Fruit fly (Drosophila melanogaster) ovary, adult (tissue): ENCODE data around the gene Cyp313b1.
A peak's percentile ranks its signal among the peaks of the same experiment; 100 is the strongest.

Source experiments
- CG17801 ChIP-seq: fragments of 200-800 bp; optimal IDR thresholded peaks from 2 replicates; lab custom pipeline; 2019; ENCODE audit warnings: missing biosample characterization, mild to moderate bottlenecking, missing genetic modification characterization, moderate library complexity; ENCODE audit not compliant: partially characterized antibody

The Cyp313b1 gene

DNA sequence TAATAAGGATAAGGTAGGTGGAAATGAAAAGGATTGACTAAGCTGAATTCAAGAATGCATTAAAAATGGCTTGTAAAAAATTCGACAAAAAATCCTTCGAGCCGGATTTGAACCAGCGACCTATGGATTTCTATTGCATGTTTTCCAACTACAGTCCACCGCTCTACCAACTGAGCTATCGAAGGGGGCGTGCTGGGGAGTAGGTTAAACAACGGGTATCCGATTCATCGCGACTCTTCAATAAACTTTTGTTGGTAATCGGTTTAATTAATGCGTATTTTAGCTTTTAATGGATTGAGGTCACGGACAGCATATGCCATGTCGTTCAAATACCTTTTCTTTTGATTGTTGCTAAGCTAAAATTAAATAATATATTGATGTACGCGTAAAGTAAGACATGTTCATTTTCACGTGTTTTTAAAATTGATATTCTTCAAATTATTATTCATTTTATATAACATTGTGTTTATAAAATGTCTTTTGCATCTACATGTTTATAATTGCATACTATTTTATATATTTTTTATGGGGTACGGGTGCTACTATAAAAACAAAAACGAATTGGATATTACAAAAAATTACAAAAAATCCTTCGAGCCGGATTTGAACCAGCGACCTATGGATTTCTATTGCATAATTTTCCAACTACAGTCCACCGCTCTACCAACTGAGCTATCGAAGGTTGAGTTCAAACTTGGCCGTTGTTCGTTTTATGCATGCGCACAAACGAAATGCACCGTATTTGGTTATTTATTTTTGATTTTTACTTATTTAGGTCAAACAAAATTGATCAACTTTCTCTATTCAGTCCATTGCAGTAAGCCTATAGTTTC, 22.8 kb upstream of the Cyp313b1 start:
- no peak for TF ChIP-seq CG17801 (GFP tag; lab: Kevin White, UChicago)

DNA sequence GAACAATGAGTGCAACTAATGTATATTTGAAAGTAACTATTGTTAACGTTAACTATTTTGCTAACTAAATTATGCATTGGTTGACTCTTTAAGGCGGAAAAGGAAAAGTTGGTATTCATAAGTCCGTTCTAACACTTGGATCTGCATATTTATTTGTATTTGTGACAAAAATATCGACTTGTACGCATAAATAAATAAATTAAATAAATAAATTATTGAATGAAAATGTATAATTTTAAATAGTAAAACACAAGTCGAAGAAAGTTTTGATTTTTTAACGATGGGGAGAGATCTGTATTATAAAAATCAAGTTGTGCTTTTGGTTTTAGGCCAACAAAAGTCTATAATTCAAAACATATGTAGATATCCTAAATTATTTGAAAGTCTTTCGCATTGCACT, 22.1 kb upstream of the Cyp313b1 start, which contains the start of gene CG8036:
CG8036 (plus strand) TSS at position 301 of the 400 bp plus-strand sequence.
- no peak for TF ChIP-seq CG17801 (GFP tag; lab: Kevin White, UChicago)

DNA sequence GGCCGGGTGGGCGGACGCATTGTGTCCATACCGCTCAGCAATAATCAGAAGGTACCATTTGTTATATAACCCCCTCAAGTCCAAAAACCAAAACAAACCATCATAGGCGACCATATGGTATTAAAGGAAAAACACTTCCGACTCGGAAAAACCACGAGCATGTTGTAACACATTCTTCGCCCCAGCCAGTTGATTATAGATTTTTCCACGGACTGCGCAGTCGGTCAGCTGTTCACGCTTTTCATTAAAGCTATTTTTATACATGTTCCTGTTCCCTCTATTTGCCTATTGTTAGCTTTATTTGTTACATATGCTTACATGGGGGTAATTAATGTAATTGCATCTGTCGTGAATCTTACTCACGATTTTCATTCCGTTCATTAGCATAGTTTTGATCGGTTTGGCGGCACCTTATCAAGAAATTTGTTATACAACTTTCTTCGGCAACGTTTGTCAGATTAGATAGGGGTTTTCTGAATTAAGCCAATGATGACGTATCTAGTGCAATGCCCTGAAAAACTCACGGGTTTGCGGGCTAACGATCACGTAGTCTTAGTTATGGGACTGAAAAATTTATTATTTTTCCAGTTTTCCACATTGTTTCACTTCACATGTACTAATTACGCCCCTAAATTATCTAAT, 19.4 kb upstream of the Cyp313b1 start:
- TF ChIP-seq CG17801 (GFP tag; lab: Kevin White, UChicago), result no peak

DNA sequence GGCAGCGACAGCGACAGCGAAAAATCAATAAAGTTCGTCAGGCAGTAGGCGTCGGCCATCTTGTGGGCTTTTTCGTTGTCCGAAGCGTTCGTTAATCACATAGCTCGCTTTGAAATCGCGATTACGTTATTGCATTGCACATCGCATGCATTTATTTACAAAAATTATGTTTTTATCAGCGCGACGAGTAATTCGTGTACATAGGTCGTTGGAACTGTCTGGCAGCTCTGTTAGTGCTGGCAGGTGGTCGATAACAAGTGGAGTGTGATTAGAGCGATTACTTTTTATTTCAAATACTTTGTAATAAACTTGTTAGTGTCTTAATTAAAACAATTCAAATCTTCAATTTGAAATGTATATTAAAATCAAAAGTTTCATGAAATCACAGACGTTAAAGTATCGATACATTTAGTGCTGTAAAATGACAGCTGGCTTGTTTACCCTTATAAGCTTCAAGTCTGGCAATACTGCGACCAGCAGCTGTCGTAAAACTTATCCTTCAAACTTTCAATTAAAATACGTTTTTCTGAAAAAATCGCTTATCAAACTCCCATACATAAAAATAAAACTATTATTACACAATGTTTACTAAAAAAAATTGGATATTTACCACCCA, 18.3 kb upstream of the Cyp313b1 start, which contains the start of gene CG8032:
CG8032 (plus strand) TSS at position 448 of the 616 bp plus-strand sequence.
- peak; percentile 43 for TF ChIP-seq CG17801 (GFP tag; lab: Kevin White, UChicago)

DNA sequence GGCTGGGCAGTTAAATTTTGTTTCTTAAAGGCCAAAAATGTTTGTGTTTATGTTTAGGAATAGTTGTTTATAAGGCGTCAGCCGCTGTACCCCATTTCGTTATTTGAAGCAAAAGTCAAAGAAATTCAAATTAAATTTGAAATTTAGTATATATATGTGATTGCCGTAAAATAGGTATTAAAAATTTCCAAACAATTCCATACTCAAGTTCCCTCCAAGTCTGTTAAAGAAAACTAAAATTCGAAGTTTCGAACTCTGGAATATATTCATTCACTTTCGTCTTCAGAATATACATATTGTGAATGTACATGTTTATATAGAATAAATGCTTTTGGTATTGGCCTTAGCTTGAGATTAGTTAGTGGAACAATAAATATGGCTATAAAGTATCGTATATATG, 15.2 kb upstream of the Cyp313b1 start, which contains the start of gene bel:
bel (minus strand) TSS at position 101 of the 400 bp plus-strand sequence.
- no peak for TF ChIP-seq CG17801 (GFP tag; lab: Kevin White, UChicago)

DNA sequence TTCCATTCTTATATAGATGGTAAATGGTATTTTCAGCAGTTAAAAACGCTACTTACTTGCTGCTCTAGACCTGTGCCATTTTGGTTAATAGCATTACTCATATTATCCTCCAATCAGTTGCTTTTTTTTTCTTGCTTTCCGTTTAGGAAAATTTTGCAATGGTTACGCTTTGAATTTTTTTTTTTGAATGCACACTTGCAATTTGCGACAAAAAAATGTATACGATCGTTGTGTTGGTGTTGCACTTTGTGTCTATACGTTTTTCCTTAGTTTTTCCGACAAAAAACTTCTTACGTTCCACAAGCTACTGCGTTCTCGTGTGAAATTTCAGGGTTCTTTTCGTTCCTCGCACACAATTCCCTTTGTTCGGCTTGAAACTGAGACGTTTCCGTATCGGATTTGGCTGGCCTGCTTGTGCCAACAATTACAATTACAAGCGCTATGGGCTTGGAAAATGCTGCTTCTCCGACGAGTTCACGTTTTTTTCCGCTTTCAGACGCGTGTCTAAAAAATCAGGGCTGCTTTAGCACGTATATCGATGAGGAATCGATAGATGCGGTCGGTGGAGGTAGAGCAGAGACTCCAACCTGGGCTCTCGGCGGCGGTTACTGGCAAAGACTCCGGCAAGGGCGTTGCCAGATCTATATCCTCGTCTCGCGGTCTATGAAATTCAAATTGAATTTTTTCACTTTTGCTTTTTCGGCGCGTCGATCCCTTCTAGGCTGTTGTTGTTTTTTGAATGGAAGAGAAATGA, 14.6 kb upstream of the Cyp313b1 start:
- peak; percentile 41 for TF ChIP-seq CG17801 (GFP tag; lab: Kevin White, UChicago)

DNA sequence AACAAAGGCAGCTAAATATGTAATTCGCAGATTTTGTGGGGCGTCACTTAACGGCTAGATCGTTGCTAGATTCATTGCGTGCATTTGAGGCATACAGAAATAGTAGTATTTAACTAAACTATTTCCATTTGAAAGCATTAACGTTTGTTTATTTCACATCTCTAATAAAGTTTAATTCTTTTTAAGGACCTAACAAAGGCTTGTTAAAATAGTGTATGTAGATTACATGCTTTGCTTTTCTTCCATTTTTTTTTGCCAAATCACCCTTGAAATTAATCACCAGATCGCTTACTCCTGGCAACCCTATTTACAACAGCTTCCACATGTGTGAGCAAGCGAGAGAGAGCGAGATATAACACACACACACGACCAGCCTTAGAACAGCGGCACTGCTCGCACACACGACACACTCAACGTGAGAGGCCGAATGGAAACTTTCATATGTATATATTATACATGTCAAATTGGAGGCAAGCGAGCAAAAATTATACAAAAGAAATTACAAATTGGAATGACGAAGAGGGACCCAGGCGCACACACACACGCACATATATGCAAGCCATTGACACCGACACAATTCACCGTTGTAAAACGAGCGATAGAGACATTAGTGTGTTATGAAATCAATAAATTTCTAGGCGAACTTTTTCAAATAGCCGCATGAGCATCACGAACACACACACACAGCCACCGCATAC, 13.9 kb upstream of the Cyp313b1 start:
- TF ChIP-seq CG17801 (GFP tag; lab: Kevin White, UChicago), result peak; percentile 51

DNA sequence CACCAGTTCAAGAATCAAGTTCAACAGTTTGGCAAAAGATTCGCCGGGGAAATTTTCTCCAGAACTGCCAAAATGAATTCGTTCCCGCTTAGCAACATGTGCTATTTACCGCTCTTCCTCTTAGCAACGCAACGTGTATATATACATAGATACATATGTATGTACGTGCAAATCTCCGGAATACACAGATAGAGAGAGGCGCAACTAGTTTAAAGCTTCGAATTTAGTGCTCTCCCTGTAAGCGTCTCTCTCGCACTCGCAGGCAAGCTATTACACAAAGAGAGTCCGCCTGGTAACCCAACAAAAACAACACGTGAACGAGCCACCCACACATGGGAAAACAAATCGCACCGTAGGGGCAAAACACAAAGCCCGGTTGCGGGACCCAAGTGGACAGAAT, 13.2 kb upstream of the Cyp313b1 start:
- no peak for TF ChIP-seq CG17801 (GFP tag; lab: Kevin White, UChicago)

DNA sequence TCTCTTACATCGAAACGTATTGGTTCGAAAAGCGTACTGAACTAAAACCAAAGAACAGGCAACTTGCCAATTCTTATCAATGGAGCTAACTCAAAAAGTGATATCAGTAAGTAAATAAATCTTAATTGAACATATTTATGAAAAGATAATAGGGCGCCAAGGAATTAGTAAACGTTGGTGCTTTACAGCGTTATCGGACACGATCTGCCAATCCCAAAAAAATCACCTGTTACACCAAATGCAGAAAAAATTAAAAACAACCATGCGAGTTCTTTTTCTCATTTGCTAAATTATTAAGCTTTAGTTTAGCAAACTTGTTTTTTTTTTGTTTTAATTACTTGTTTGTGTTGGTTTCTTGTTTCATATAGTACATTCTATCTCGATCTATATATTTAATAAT, 9.2 kb upstream of the Cyp313b1 start, which contains the start of gene CG42489:
CG42489 (minus strand) TSS at position 101 of the 400 bp plus-strand sequence.
- TF ChIP-seq CG17801 (GFP tag; lab: Kevin White, UChicago), result no peak

DNA sequence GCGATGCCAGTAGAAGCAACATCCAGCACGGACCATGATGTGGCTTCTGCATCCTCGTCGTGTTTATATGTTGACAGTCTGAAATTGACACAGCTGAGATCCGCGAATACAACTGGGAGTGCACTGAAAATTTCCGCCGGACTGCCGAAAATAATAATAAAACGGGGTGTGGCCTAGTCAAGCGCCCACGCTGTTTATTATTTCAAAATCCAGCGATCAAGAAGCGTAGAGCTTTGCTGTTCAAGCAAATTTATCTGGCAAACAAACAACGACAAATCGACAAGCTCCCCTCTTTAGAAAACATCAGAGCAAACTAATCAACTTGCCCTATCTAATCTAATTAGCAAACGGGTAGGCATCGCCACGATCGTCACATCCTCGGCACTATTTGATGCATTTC, 8.6 kb upstream of the Cyp313b1 start:
- TF ChIP-seq CG17801 (GFP tag; lab: Kevin White, UChicago), result no peak

DNA sequence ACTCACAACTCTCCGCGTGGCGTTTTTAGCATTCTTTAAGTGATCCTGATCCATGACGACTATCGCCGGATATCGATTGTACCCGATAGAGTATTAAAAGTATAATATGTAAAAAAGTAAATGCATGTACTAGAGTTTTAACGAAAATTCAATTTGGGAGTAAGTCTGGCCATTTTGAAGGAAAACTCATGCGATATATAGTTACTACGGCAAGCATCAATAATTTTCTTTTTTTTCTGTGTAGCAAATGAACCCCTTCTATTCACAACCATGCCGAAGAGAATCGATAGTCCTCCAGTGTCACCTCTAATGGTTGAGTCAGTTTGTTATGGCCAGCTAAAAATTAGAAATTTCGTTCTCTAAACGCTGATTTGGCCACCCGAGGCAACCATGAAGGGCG, 7.3 kb upstream of the Cyp313b1 start, which contains the start of the genes Sys1 and Dhod:
Sys1 (plus strand) TSS at position 91 of the 400 bp plus-strand sequence.
Dhod (minus strand) TSS at position 186 of the 400 bp plus-strand sequence.
- TF ChIP-seq CG17801 (GFP tag; lab: Kevin White, UChicago), result peak; percentile 79

DNA sequence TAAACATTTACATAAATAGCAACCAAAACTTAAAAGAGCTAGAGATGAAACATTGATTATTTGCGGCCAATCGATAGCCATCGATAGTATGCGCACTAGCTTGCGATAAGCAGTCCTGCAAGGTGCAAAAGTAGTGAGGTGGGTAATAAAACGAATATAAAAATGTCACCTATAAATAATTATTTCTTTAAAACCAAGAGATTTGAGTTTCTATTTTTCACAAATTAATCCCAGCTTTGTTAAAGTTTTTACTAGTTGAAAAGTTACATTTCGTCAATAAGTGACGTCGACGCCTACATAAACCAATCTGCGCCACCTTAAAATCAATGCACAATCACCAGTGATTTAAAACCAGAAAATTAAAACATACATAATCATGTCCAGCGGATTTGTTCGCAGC, 5.3 kb upstream of the Cyp313b1 start, which contains the start of the genes Mkk4 and SLIRP2:
Mkk4 (minus strand) TSS at position 56 of the 400 bp plus-strand sequence.
SLIRP2 (plus strand) TSS at position 344 of the 400 bp plus-strand sequence.
- TF ChIP-seq CG17801 (GFP tag; lab: Kevin White, UChicago), result peak; percentile 99

DNA sequence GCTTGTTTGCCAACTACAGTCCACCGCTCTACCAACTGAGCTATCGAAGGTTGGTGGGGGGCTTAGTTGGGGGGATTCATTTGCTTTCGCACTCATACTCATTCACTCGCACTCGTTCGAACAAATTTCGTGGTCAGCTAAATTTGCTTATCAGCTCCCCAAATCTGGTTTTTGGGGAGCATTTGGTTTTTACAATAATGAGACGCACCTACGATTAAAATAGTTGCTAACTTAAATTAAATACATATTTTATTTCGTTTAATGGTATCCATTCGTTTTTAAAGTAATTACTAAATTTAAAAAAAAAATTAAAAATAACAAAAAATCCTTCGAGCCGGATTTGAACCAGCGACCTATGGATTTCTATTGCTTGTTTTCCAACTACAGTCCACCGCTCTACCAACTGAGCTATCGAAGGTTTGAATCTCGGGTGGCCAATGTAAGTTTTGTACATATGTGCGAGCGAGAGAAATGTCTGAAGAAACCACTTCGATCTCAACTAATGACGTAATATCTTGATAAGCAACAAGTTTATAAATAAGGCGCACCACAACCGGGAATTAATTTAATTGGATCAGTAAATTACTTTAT, 3.0 kb downstream of the Cyp313b1 start:
- no peak for TF ChIP-seq CG17801 (GFP tag; lab: Kevin White, UChicago)
